Fruit fly (Drosophila melanogaster) whole organism, adult: ENCODE data around the gene Tim17a1.

ENCODE experiments used
- CG11617 ChIP-seq: fragments of 200-800 bp; sonication (Bioruptor generic); optimal IDR thresholded peaks from 2 replicates; lab custom pipeline; 2017; ENCODE audit warnings: mild to moderate bottlenecking, missing biosample characterization, missing genetic modification reagents, missing genetic modification characterization
- CG12768 ChIP-seq: fragments of 200-800 bp; sonication (Bioruptor generic); optimal IDR thresholded peaks from 2 replicates; lab custom pipeline; 2017; ENCODE audit warnings: missing biosample characterization, missing genetic modification characterization, mild to moderate bottlenecking, moderate library complexity, missing genetic modification reagents
- CG14711 ChIP-seq: fragments of 200-800 bp; sonication (Bioruptor generic); optimal IDR thresholded peaks from 2 replicates; lab custom pipeline; 2018; ENCODE audit warnings: missing biosample characterization, mild to moderate bottlenecking, missing genetic modification characterization, moderate library complexity
- CG1620 ChIP-seq: fragments of 200-800 bp; sonication (Bioruptor generic); optimal IDR thresholded peaks from 2 replicates; lab custom pipeline; 2016; ENCODE audit warnings: missing biosample characterization, missing genetic modification characterization
- CG33017 ChIP-seq: fragments of 200-800 bp; sonication (Bioruptor generic); optimal IDR thresholded peaks from 2 replicates; lab custom pipeline; 2018; ENCODE audit warnings: missing biosample characterization, mild to moderate bottlenecking, missing genetic modification characterization, moderate library complexity
- CG5204 ChIP-seq: fragments of 200-800 bp; sonication (Bioruptor generic); optimal IDR thresholded peaks from 2 replicates; lab custom pipeline; 2016; ENCODE audit warnings: missing biosample characterization, missing genetic modification characterization
- CG7045 ChIP-seq: fragments of 200-800 bp; sonication (Bioruptor generic); optimal IDR thresholded peaks from 2 replicates; lab custom pipeline; 2017; ENCODE audit warnings: missing biosample characterization, mild to moderate bottlenecking, missing genetic modification characterization
- CG7101 ChIP-seq: fragments of 200-800 bp; sonication (Bioruptor generic); optimal IDR thresholded peaks from 2 replicates; lab custom pipeline; 2018; ENCODE audit warnings: missing biosample characterization, mild to moderate bottlenecking, missing genetic modification characterization, moderate library complexity
- Clk ChIP-seq: fragments of 200-800 bp; sonication (Bioruptor generic); optimal IDR thresholded peaks from 2 replicates; lab custom pipeline; 2017; ENCODE audit warnings: missing biosample characterization, missing genetic modification characterization
- Crg-1 ChIP-seq: fragments of 200-800 bp; sonication (Bioruptor generic); optimal IDR thresholded peaks from 2 replicates; lab custom pipeline; 2016; ENCODE audit warnings: missing biosample characterization, missing genetic modification characterization
- Hr96 ChIP-seq: fragments of 200-800 bp; sonication (Bioruptor generic); optimal IDR thresholded peaks from 2 replicates; lab custom pipeline; 2016; ENCODE audit warnings: missing biosample characterization, missing genetic modification characterization
- Mnt ChIP-seq: fragments of 200-800 bp; sonication (Bioruptor generic); optimal IDR thresholded peaks from 2 replicates; lab custom pipeline; 2016; ENCODE audit warnings: missing biosample characterization, mild to moderate bottlenecking, missing genetic modification characterization
- bab1 ChIP-seq: fragments of 200-800 bp; sonication (Bioruptor generic); optimal IDR thresholded peaks from 3 replicates; lab custom pipeline; 2019; ENCODE audit warnings: missing biosample characterization, mild to moderate bottlenecking, missing genetic modification characterization, moderate library complexity
- cic ChIP-seq: fragments of 200-800 bp; sonication (Bioruptor generic); optimal IDR thresholded peaks from 2 replicates; lab custom pipeline; 2017; ENCODE audit warnings: missing biosample characterization, mild to moderate bottlenecking, missing genetic modification characterization, moderate library complexity
- cnc ChIP-seq, 2 experiments: fragments of >200 bp; optimal IDR thresholded peaks; 2 replicates each; lab custom pipeline; 2017
- kay ChIP-seq: fragments of 200-800 bp; sonication (Bioruptor generic); peaks from one replicate; lab custom pipeline; 2016; ENCODE audit warnings: missing biosample characterization, missing genetic modification characterization, borderline replicate concordance
- ovo ChIP-seq: fragments of 200-800 bp; sonication (Bioruptor generic); optimal IDR thresholded peaks from 2 replicates; lab custom pipeline; 2016; ENCODE audit warnings: missing biosample characterization, missing genetic modification characterization
- pad ChIP-seq: fragments of 200-800 bp; sonication (Bioruptor generic); optimal IDR thresholded peaks from 3 replicates; lab custom pipeline; 2017; ENCODE audit warnings: missing biosample characterization, missing genetic modification characterization, mild to moderate bottlenecking, moderate library complexity, missing genetic modification reagents
- tj ChIP-seq: fragments of 200-800 bp; sonication (Bioruptor generic); optimal IDR thresholded peaks from 3 replicates; lab custom pipeline; 2017; ENCODE audit warnings: missing biosample characterization, mild to moderate bottlenecking, missing genetic modification characterization, moderate library complexity
- toe ChIP-seq: fragments of 200-800 bp; sonication (Bioruptor generic); optimal IDR thresholded peaks from 2 replicates; lab custom pipeline; 2016; ENCODE audit warnings: missing biosample characterization, missing genetic modification characterization

The Tim17a1 gene

dm6 chr3R:12350497-12350896 is 14.0 kb downstream of the Tim17a1 start, which contains the start of gene CG10038:
Gene CG10038, minus strand, starts transcription at chr3R:12350644.
- TF ChIP-seq CG14711 (tag; lab: Kevin White, UChicago) (no peak), toe (GFP tag; lab: Kevin White, UChicago) (peak; percentile 27), CG11617 (GFP tag; lab: Kevin White, UChicago) (no peak), kay (GFP tag; lab: Kevin White, UChicago) (no peak), CG1620 (GFP tag; lab: Kevin White, UChicago) (peak; percentile 4), bab1 (GFP tag; lab: Kevin White, UChicago) (peak; percentile 39), pad (GFP tag; lab: Kevin White, UChicago) (no peak), cic (no peak), CG12768 (GFP tag; lab: Kevin White, UChicago) (no peak), CG7045 (GFP tag; lab: Kevin White, UChicago) (no peak), CG33017 (tag; lab: Kevin White, UChicago) (no peak)

dm6 chr3R:12347659-12348058 is 16.8 kb downstream of the Tim17a1 start:
- TF ChIP-seq kay (GFP tag; lab: Kevin White, UChicago) = peak; percentile 45
- TF ChIP-seq Crg-1 (GFP tag; lab: Kevin White, UChicago) = no peak
- no peak for TF ChIP-seq pad (GFP tag; lab: Kevin White, UChicago)

dm6 chr3R:12345989-12346388 is 18.5 kb downstream of the Tim17a1 start:
- TF ChIP-seq CG11617 (GFP tag; lab: Kevin White, UChicago) = no peak
- TF ChIP-seq cnc (optimal IDR thresholded peaks at IDR 0.05; lab: Kevin White, UChicago) = no peak
- no peak for TF ChIP-seq pad (GFP tag; lab: Kevin White, UChicago)
- no peak for TF ChIP-seq CG1620 (GFP tag; lab: Kevin White, UChicago)
- no peak for TF ChIP-seq Hr96 (GFP tag; lab: Kevin White, UChicago)
- no peak for TF ChIP-seq CG7101 (tag; lab: Kevin White, UChicago)
- no peak for TF ChIP-seq ovo (GFP tag; lab: Kevin White, UChicago)
- no peak for TF ChIP-seq kay (GFP tag; lab: Kevin White, UChicago)
- no peak for TF ChIP-seq CG5204
- TF ChIP-seq cic = no peak
- TF ChIP-seq toe (GFP tag; lab: Kevin White, UChicago) = no peak
- no peak for TF ChIP-seq CG12768 (GFP tag; lab: Kevin White, UChicago)
- no peak for TF ChIP-seq Mnt (GFP tag; lab: Kevin White, UChicago)
- TF ChIP-seq tj (GFP tag; lab: Kevin White, UChicago) = no peak
- TF ChIP-seq CG33017 (tag; lab: Kevin White, UChicago) = no peak
- TF ChIP-seq Clk = no peak
- no peak for TF ChIP-seq bab1 (GFP tag; lab: Kevin White, UChicago)

- TF ChIP-seq pad (GFP tag; lab: Kevin White, UChicago) (no peak), kay (GFP tag; lab: Kevin White, UChicago) (peak; percentile 54)
Observed at dm6 chr3R:12344914-12345549, 19.4 kb downstream of the Tim17a1 start.

- TF ChIP-seq cic = no peak
- TF ChIP-seq CG33017 (tag; lab: Kevin White, UChicago) = no peak
- no peak for TF ChIP-seq cnc (optimal IDR thresholded peaks at IDR 0.05; lab: Kevin White, UChicago)
- TF ChIP-seq CG7101 (tag; lab: Kevin White, UChicago) = no peak
- no peak for TF ChIP-seq CG14711 (tag; lab: Kevin White, UChicago)
- no peak for TF ChIP-seq Crg-1 (GFP tag; lab: Kevin White, UChicago)
- no peak for TF ChIP-seq CG11617 (GFP tag; lab: Kevin White, UChicago)
- TF ChIP-seq CG12768 (GFP tag; lab: Kevin White, UChicago) = no peak
- TF ChIP-seq kay (GFP tag; lab: Kevin White, UChicago) = no peak
- no peak for TF ChIP-seq toe (GFP tag; lab: Kevin White, UChicago)
- TF ChIP-seq Hr96 (GFP tag; lab: Kevin White, UChicago) = no peak
- no peak for TF ChIP-seq Mnt (GFP tag; lab: Kevin White, UChicago)
- no peak for TF ChIP-seq Clk
- no peak for TF ChIP-seq tj (GFP tag; lab: Kevin White, UChicago)
- TF ChIP-seq CG7045 (GFP tag; lab: Kevin White, UChicago) = no peak
- TF ChIP-seq CG5204 = no peak
- no peak for TF ChIP-seq pad (GFP tag; lab: Kevin White, UChicago)
Observed at dm6 chr3R:12341374-12341773, 23.1 kb downstream of the Tim17a1 start, which contains the start of gene Sgsf. Gene Sgsf, plus strand, starts transcription at chr3R:12341674.

dm6 chr3R:12329827-12330226 is 34.7 kb downstream of the Tim17a1 start:
- TF ChIP-seq Hr96 (GFP tag; lab: Kevin White, UChicago) = no peak
- no peak for TF ChIP-seq Mnt (GFP tag; lab: Kevin White, UChicago)
- TF ChIP-seq cic = no peak
- TF ChIP-seq CG11617 (GFP tag; lab: Kevin White, UChicago) = no peak
- TF ChIP-seq Crg-1 (GFP tag; lab: Kevin White, UChicago) = no peak
- no peak for TF ChIP-seq CG5204
- TF ChIP-seq bab1 (GFP tag; lab: Kevin White, UChicago) = no peak
- TF ChIP-seq kay (GFP tag; lab: Kevin White, UChicago) = no peak
- no peak for TF ChIP-seq CG7101 (tag; lab: Kevin White, UChicago)
- no peak for TF ChIP-seq CG33017 (tag; lab: Kevin White, UChicago)
- TF ChIP-seq CG1620 (GFP tag; lab: Kevin White, UChicago) = no peak
- no peak for TF ChIP-seq toe (GFP tag; lab: Kevin White, UChicago)
- TF ChIP-seq CG14711 (tag; lab: Kevin White, UChicago) = no peak
- no peak for TF ChIP-seq ovo (GFP tag; lab: Kevin White, UChicago)
